ENCODE assay signal across 1 fruit fly cellular context in genomic region chr2L:14462644-14463394, dm6.
TF ChIP-seq lines count a peak whose summit lies in the region.

No protein-coding gene starts in this region.

TF ChIP-seq in whole organism, embryonic, 481 proteins besides CTCF, POLR2A, EP300 and RAD21 (continued from another document):
- no peak for TF ChIP-seq Hmx (GFP tag; optimal IDR thresholded peaks at IDR 0.05; lab: Kevin White, UChicago)
- TF ChIP-seq pum (GFP tag; optimal IDR thresholded peaks at IDR 0.05; lab: Kevin White, UChicago) = peak; percentile 47
- no peak for TF ChIP-seq CG8478 (optimal IDR thresholded peaks at IDR 0.05; lab: Kevin White, UChicago)
- peak; percentile 57 for TF ChIP-seq CG1529 (GFP tag; optimal IDR thresholded peaks at IDR 0.05; lab: Kevin White, UChicago)
- peak; percentile 59 for TF ChIP-seq CG4820 (GFP tag; optimal IDR thresholded peaks at IDR 0.05; lab: Kevin White, UChicago)
- peak; percentile 93 for TF ChIP-seq dmrt99B (tag; optimal IDR thresholded peaks at IDR 0.05; lab: Kevin White, UChicago)
- TF ChIP-seq CG1602 (GFP tag; optimal IDR thresholded peaks at IDR 0.05; lab: Kevin White, UChicago) = peak; percentile 54
- TF ChIP-seq CG32532 (GFP tag; IDR thresholded peaks at IDR 0.05; lab: Robert Waterston, UW) = 0 out of 2 replicates have a peak, but pooled peaks have one; percentile 32
- TF ChIP-seq CG12391 (tag; optimal IDR thresholded peaks at IDR 0.05; lab: Kevin White, UChicago) = peak; percentile 80
- TF ChIP-seq Ssrp (tag; optimal IDR thresholded peaks at IDR 0.05; lab: Kevin White, UChicago) = peak; percentile 85
- TF ChIP-seq CG4328 (GFP tag; optimal IDR thresholded peaks at IDR 0.05; lab: Kevin White, UChicago) = peak; percentile 22
- TF ChIP-seq Myb (GFP tag; optimal IDR thresholded peaks at IDR 0.05; lab: Kevin White, UChicago) = no peak
- no peak for TF ChIP-seq CG4617 (GFP tag; optimal IDR thresholded peaks at IDR 0.05; lab: Kevin White, UChicago; ENCODE audit: borderline replicate concordance)
- peak; percentile 55; the same call in 1 of the 2 replicates for TF ChIP-seq CG5953 (GFP tag; IDR thresholded peaks at IDR 0.05; lab: Robert Waterston, UW)
- TF ChIP-seq Stat92E (GFP tag; optimal IDR thresholded peaks at IDR 0.05; lab: Kevin White, UChicago) = no peak
- peak; percentile 59 for TF ChIP-seq CG17385 (GFP tag; optimal IDR thresholded peaks at IDR 0.05; lab: Kevin White, UChicago)
- TF ChIP-seq crc (GFP tag; optimal IDR thresholded peaks at IDR 0.05; lab: Kevin White, UChicago) = no peak
- no peak for TF ChIP-seq B-H2 (GFP tag; optimal IDR thresholded peaks at IDR 0.05; lab: Kevin White, UChicago)
- peak; percentile 61 for TF ChIP-seq CG2875 (GFP tag; optimal IDR thresholded peaks at IDR 0.05; lab: Kevin White, UChicago)
- TF ChIP-seq CG17359 (tag; optimal IDR thresholded peaks at IDR 0.05; lab: Kevin White, UChicago) = peak; percentile 89
- TF ChIP-seq chinmo (GFP tag; IDR thresholded peaks at IDR 0.05; lab: Robert Waterston, UW; ENCODE audit: partially characterized antibody) = no peak
- TF ChIP-seq CG43689 (GFP tag; IDR thresholded peaks at IDR 0.05; lab: Robert Waterston, UW) = no peak
- TF ChIP-seq E2f2 (GFP tag; IDR thresholded peaks at IDR 0.05; lab: Robert Waterston, UW) = peak; percentile 40; the same call in 1 of the 2 replicates
- TF ChIP-seq Dek (tag; optimal IDR thresholded peaks at IDR 0.05; lab: Kevin White, UChicago) = peak; percentile 4
- no peak for TF ChIP-seq ERR (GFP tag; optimal IDR thresholded peaks at IDR 0.05; lab: Kevin White, UChicago)
- no peak for TF ChIP-seq CG13123 (GFP tag; optimal IDR thresholded peaks at IDR 0.05; lab: Kevin White, UChicago)
- no peak for TF ChIP-seq tx (GFP tag; optimal IDR thresholded peaks at IDR 0.05; lab: Kevin White, UChicago)
- TF ChIP-seq CG10366 (GFP tag; IDR thresholded peaks at IDR 0.05; lab: Robert Waterston, UW) = peak; percentile 39; the same call in 1 of the 2 replicates
- peak; percentile 70 for TF ChIP-seq CG18764 (GFP tag; optimal IDR thresholded peaks at IDR 0.05; lab: Kevin White, UChicago)
- TF ChIP-seq lov (optimal IDR thresholded peaks at IDR 0.05; lab: Kevin White, UChicago) = no peak
- peak; percentile 51; the same call in 1 of the 3 replicates for TF ChIP-seq lov (GFP tag; IDR thresholded peaks at IDR 0.05; lab: Robert Waterston, UW)
- TF ChIP-seq tup (GFP tag; optimal IDR thresholded peaks at IDR 0.05; lab: Kevin White, UChicago) = peak; percentile 13
- peak; percentile 12 for TF ChIP-seq run (tag; optimal IDR thresholded peaks at IDR 0.05; lab: Kevin White, UChicago)
- TF ChIP-seq CG7987 (GFP tag; optimal IDR thresholded peaks at IDR 0.05; lab: Kevin White, UChicago) = peak; percentile 58
- TF ChIP-seq toy (GFP tag; IDR thresholded peaks at IDR 0.05; lab: Robert Waterston, UW) = no peak
- peak in 1 of 2 experiments; percentile 58 for TF ChIP-seq Hr78 (GFP tag; optimal IDR thresholded peaks at IDR 0.05; lab: Kevin White, UChicago)
- peak; percentile 26 for TF ChIP-seq cato (GFP tag; optimal IDR thresholded peaks at IDR 0.05; lab: Kevin White, UChicago; ENCODE audit: borderline replicate concordance)
- TF ChIP-seq CG17802 (tag; optimal IDR thresholded peaks at IDR 0.05; lab: Kevin White, UChicago) = peak; percentile 13
- peak; percentile 32 for TF ChIP-seq CrebB (tag; optimal IDR thresholded peaks at IDR 0.05; lab: Kevin White, UChicago)
- TF ChIP-seq CG30403 (GFP tag; optimal IDR thresholded peaks at IDR 0.05; lab: Kevin White, UChicago) = peak; percentile 70
- TF ChIP-seq CG10979 (tag; optimal IDR thresholded peaks at IDR 0.05; lab: Kevin White, UChicago) = peak; percentile 95
- peak; percentile 75 for TF ChIP-seq CG5180 (GFP tag; optimal IDR thresholded peaks at IDR 0.05; lab: Kevin White, UChicago)
- TF ChIP-seq ATbp (GFP tag; optimal IDR thresholded peaks at IDR 0.05; lab: Kevin White, UChicago) = peak; percentile 62
- TF ChIP-seq unpg (GFP tag; optimal IDR thresholded peaks at IDR 0.05; lab: Kevin White, UChicago) = peak; percentile 68
- TF ChIP-seq nau (GFP tag; optimal IDR thresholded peaks at IDR 0.05; lab: Kevin White, UChicago) = peak; percentile 69
- TF ChIP-seq CG13775 (GFP tag; optimal IDR thresholded peaks at IDR 0.05; lab: Kevin White, UChicago) = peak; percentile 35
- TF ChIP-seq CG10321 (GFP tag; IDR thresholded peaks at IDR 0.05; lab: Robert Waterston, UW) = no peak
- TF ChIP-seq chm (GFP tag; IDR thresholded peaks at IDR 0.05; lab: Robert Waterston, UW) = no peak
- TF ChIP-seq B-H1 (GFP tag; IDR thresholded peaks at IDR 0.05; lab: Robert Waterston, UW) = peak; percentile 65; the same call in 2 of the 3 replicates
- no peak for TF ChIP-seq z (GFP tag; IDR thresholded peaks at IDR 0.05; lab: Robert Waterston, UW)
- TF ChIP-seq Ets97D (GFP tag; optimal IDR thresholded peaks at IDR 0.05; lab: Kevin White, UChicago) = no peak
- TF ChIP-seq fu2 (GFP tag; optimal IDR thresholded peaks at IDR 0.05; lab: Kevin White, UChicago) = no peak
- TF ChIP-seq CG9727 (GFP tag; optimal IDR thresholded peaks at IDR 0.05; lab: Kevin White, UChicago) = peak; percentile 72
- TF ChIP-seq CG7357 (GFP tag; IDR thresholded peaks at IDR 0.05; lab: Robert Waterston, UW) = peak; percentile 59; the same call in 2 of the 3 replicates
- no peak for TF ChIP-seq hbn (GFP tag; IDR thresholded peaks at IDR 0.05; lab: Robert Waterston, UW; ENCODE audit: partially characterized antibody)
- no peak for TF ChIP-seq pros (GFP tag; optimal IDR thresholded peaks at IDR 0.05; lab: Kevin White, UChicago)
- peak; percentile 82 for TF ChIP-seq CG8924 (tag; optimal IDR thresholded peaks at IDR 0.05; lab: Kevin White, UChicago)
- TF ChIP-seq CG2129 (GFP tag; IDR thresholded peaks at IDR 0.05; lab: Robert Waterston, UW; ENCODE audit: partially characterized antibody) = no peak
- 0 out of 2 replicates have a peak, but pooled peaks have one; percentile 60 for TF ChIP-seq dimm (GFP tag; IDR thresholded peaks at IDR 0.05; lab: Robert Waterston, UW)
- peak; percentile 52 for TF ChIP-seq Mes4 (GFP tag; optimal IDR thresholded peaks at IDR 0.05; lab: Kevin White, UChicago)
- no peak for TF ChIP-seq Scr (GFP tag; IDR thresholded peaks at IDR 0.05; lab: Robert Waterston, UW; ENCODE audit: partially characterized antibody)
